Fruit fly (Drosophila melanogaster) whole organism, embryonic: ENCODE measurements around the gene CG15570.
A peak's percentile ranks its signal among the peaks of the same experiment; 100 is the strongest.

Experiments used
- Awh ChIP-seq: fragments of 200-800 bp; sonication (Bioruptor generic); IDR thresholded peaks from 2 replicates; pipeline ENCODE4, ENCODE4 v1.3.6; 2022; ENCODE audit warnings: missing biosample characterization, missing genetic modification characterization
- CG12071 ChIP-seq: fragments of 200-800 bp; sonication (Bioruptor generic); optimal IDR thresholded peaks from 3 replicates; lab custom pipeline; 2018; ENCODE audit warnings: missing biosample characterization, mild to moderate bottlenecking, missing genetic modification characterization
- CG12299 ChIP-seq: fragments of 200-800 bp; sonication (Bioruptor generic); optimal IDR thresholded peaks from 2 replicates; lab custom pipeline; 2018; ENCODE audit warnings: missing biosample characterization, mild to moderate bottlenecking, missing genetic modification characterization
- CG12744 ChIP-seq: fragments of 200-800 bp; sonication (Bioruptor generic); optimal IDR thresholded peaks from 2 replicates; lab custom pipeline; 2016; ENCODE audit warnings: missing biosample characterization, missing genetic modification characterization
- CG14014 ChIP-seq: fragments of 200-800 bp; sonication (Bioruptor generic); IDR thresholded peaks from 2 replicates; pipeline ENCODE4 v1.3.6; 2022; ENCODE audit warnings: missing biosample characterization, missing genetic modification characterization
- CG17186 ChIP-seq: fragments of 200-800 bp; sonication (Bioruptor generic); optimal IDR thresholded peaks from 3 replicates; lab custom pipeline; 2017; ENCODE audit warnings: missing biosample characterization, missing genetic modification reagents, missing genetic modification characterization
- CG17361 ChIP-seq: fragments of 200-800 bp; sonication (Bioruptor generic); IDR thresholded peaks from 3 replicates; pipeline ENCODE4 v1.3.6; 2022; ENCODE audit warnings: missing biosample characterization, missing genetic modification characterization
- CG18599 ChIP-seq: fragments of 200-800 bp; sonication (Bioruptor generic); optimal IDR thresholded peaks from 3 replicates; lab custom pipeline; 2017; ENCODE audit warnings: missing biosample characterization, missing genetic modification characterization, mild to moderate bottlenecking, moderate library complexity, missing genetic modification reagents
- CG2116 ChIP-seq: fragments of 200-800 bp; sonication (Bioruptor generic); optimal IDR thresholded peaks from 3 replicates; lab custom pipeline; 2018; ENCODE audit warnings: missing biosample characterization, mild to moderate bottlenecking, missing genetic modification characterization
- CG2120 ChIP-seq: fragments of 200-800 bp; sonication (Bioruptor generic); optimal IDR thresholded peaks from 3 replicates; lab custom pipeline; 2016; ENCODE audit warnings: missing biosample characterization, missing genetic modification characterization
- CG2202 ChIP-seq: fragments of 200-800 bp; sonication (Bioruptor generic); optimal IDR thresholded peaks from 2 replicates; lab custom pipeline; 2018; ENCODE audit warnings: missing biosample characterization, mild to moderate bottlenecking, missing genetic modification characterization
- CG2712 ChIP-seq: fragments of 200-800 bp; optimal IDR thresholded peaks from 3 replicates; lab custom pipeline; 2019; ENCODE audit warnings: missing biosample characterization, mild to moderate bottlenecking, missing genetic modification characterization, moderate library complexity
- CG31365 ChIP-seq: fragments of 200-800 bp; sonication (Bioruptor generic); optimal IDR thresholded peaks from 2 replicates; lab custom pipeline; 2018; ENCODE audit warnings: missing biosample characterization, mild to moderate bottlenecking, missing genetic modification characterization
- CG34224 ChIP-seq: fragments of 200-800 bp; sonication (Bioruptor generic); IDR thresholded peaks from 3 replicates; pipeline ENCODE4 v1.3.6; 2022; ENCODE audit warnings: missing biosample characterization, missing genetic modification characterization; ENCODE audit not compliant: partially characterized antibody
- CG3995 ChIP-seq: fragments of 200-800 bp; sonication (Bioruptor generic); optimal IDR thresholded peaks from 3 replicates; lab custom pipeline; 2016; ENCODE audit warnings: missing biosample characterization, missing genetic modification characterization
- CG5180 ChIP-seq: fragments of 200-800 bp; sonication (Bioruptor generic); optimal IDR thresholded peaks from 3 replicates; lab custom pipeline; 2017; ENCODE audit warnings: missing biosample characterization, missing genetic modification characterization, mild to moderate bottlenecking, moderate library complexity, missing genetic modification reagents
- CG8290 ChIP-seq, 3 experiments: fragments of 200-800 bp; sonication (Bioruptor generic); optimal IDR thresholded peaks; 2 replicates each; lab custom pipeline; 2016 to 2019; ENCODE audit warnings: missing biosample characterization in 3 of 3, missing genetic modification characterization in 3 of 3, mild to moderate bottlenecking in 2 of 3, moderate library complexity in 1 of 3
- Deaf1 ChIP-seq: fragments of 200-800 bp; optimal IDR thresholded peaks from 3 replicates; lab custom pipeline; 2019; ENCODE audit warnings: missing biosample characterization, mild to moderate bottlenecking, missing genetic modification characterization, moderate library complexity
- Dip3 ChIP-seq: fragments of 200-800 bp; sonication (Bioruptor generic); optimal IDR thresholded peaks from 3 replicates; lab custom pipeline; 2016; ENCODE audit warnings: missing biosample characterization, missing genetic modification characterization
- H15 ChIP-seq: fragments of 200-800 bp; sonication (Bioruptor generic); IDR thresholded peaks from 3 replicates; pipeline ENCODE4 v1.3.6; 2022; ENCODE audit warnings: missing biosample characterization, missing genetic modification characterization
- HLH4C ChIP-seq: fragments of 200-800 bp; sonication (Bioruptor generic); IDR thresholded peaks from 3 replicates; pipeline ENCODE4 v1.3.6; 2022; ENCODE audit warnings: missing biosample characterization, missing genetic modification characterization; ENCODE audit not compliant: partially characterized antibody
- HLH54F ChIP-seq: fragments of 200-800 bp; sonication (Bioruptor generic); optimal IDR thresholded peaks from 3 replicates; lab custom pipeline; 2016; ENCODE audit warnings: missing biosample characterization, missing genetic modification characterization
- Hmr ChIP-seq: fragments of 200-800 bp; sonication (Bioruptor generic); optimal IDR thresholded peaks from 3 replicates; lab custom pipeline; 2017; ENCODE audit warnings: mild to moderate bottlenecking, missing biosample characterization, missing genetic modification reagents, missing genetic modification characterization
- Hr51 ChIP-seq, 2 experiments: fragments of 200-800 bp; sonication (Bioruptor generic); optimal IDR thresholded peaks; 2 replicates in 1 of 2; 3 replicates in 1 of 2; lab custom pipeline; 2016 to 2018; ENCODE audit warnings: missing biosample characterization in 2 of 2, missing genetic modification characterization in 2 of 2, mild to moderate bottlenecking in 1 of 2, moderate library complexity in 1 of 2
- Lhr ChIP-seq: fragments of 200-800 bp; sonication (Bioruptor generic); optimal IDR thresholded peaks from 3 replicates; lab custom pipeline; 2017; ENCODE audit warnings: mild to moderate bottlenecking, missing biosample characterization, missing genetic modification reagents, missing genetic modification characterization
- Pdp1 ChIP-seq, 2 experiments: fragments of 200-800 bp; sonication (Bioruptor generic); optimal IDR thresholded peaks; 3 replicates each; lab custom pipeline; 2016; ENCODE audit warnings: missing biosample characterization in 2 of 2, missing genetic modification characterization in 2 of 2, mild to moderate bottlenecking in 1 of 2, moderate library complexity in 1 of 2
- Rfx ChIP-seq: fragments of 200-800 bp; sonication (Bioruptor generic); IDR thresholded peaks from 2 replicates; pipeline ENCODE4 v1.3.6; 2022; ENCODE audit warnings: missing biosample characterization, missing genetic modification characterization
- Rx ChIP-seq: fragments of 200-800 bp; sonication (Bioruptor generic); IDR thresholded peaks from 2 replicates; pipeline ENCODE4 v1.3.6; 2022; ENCODE audit warnings: missing biosample characterization, missing genetic modification characterization
- Six4 ChIP-seq: fragments of 200-800 bp; sonication (Bioruptor generic); optimal IDR thresholded peaks from 2 replicates; lab custom pipeline; 2016; ENCODE audit warnings: missing biosample characterization, missing genetic modification characterization
- Sox100B ChIP-seq: fragments of 200-800 bp; sonication (Bioruptor generic); optimal IDR thresholded peaks from 3 replicates; lab custom pipeline; 2018; ENCODE audit warnings: missing biosample characterization, mild to moderate bottlenecking, missing genetic modification characterization
- Usf ChIP-seq: fragments of 200-800 bp; sonication (Bioruptor generic); optimal IDR thresholded peaks from 2 replicates; lab custom pipeline; 2017; ENCODE audit warnings: missing genotype, missing biosample characterization, missing genetic modification characterization
- amos ChIP-seq: fragments of 200-800 bp; sonication (Bioruptor generic); IDR thresholded peaks from 2 replicates; pipeline ENCODE4 v1.3.6; 2022; ENCODE audit warnings: missing biosample characterization, missing genetic modification characterization; ENCODE audit not compliant: partially characterized antibody
- bsh ChIP-seq, 2 experiments: fragments of 200-800 bp; sonication (Bioruptor generic); optimal IDR thresholded peaks; 2 replicates each; lab custom pipeline; 2017 to 2018; ENCODE audit warnings: mild to moderate bottlenecking in 2 of 2, missing biosample characterization in 2 of 2, missing genetic modification characterization in 2 of 2, moderate library complexity in 1 of 2
- ci ChIP-seq: fragments of 200-800 bp; sonication (Bioruptor generic); IDR thresholded peaks from 3 replicates; pipeline ENCODE4 v1.3.6; 2022; ENCODE audit warnings: missing biosample characterization, missing genetic modification characterization
- crc ChIP-seq: fragments of 200-800 bp; sonication (Bioruptor generic); optimal IDR thresholded peaks from 2 replicates; lab custom pipeline; 2016; ENCODE audit warnings: missing biosample characterization, missing genetic modification characterization
- croc ChIP-seq: fragments of 200-800 bp; sonication (Bioruptor generic); conservative IDR thresholded peaks from 3 replicates; pipeline ENCODE4 v1.3.6; 2022; ENCODE audit warnings: missing biosample characterization, missing genetic modification characterization
- ems ChIP-seq: fragments of 200-800 bp; sonication (Bioruptor generic); optimal IDR thresholded peaks from 3 replicates; lab custom pipeline; 2016; ENCODE audit warnings: missing biosample characterization, missing genetic modification characterization
- grn ChIP-seq: fragments of 200-800 bp; sonication (Bioruptor generic); optimal IDR thresholded peaks from 3 replicates; lab custom pipeline; 2017; ENCODE audit warnings: missing biosample characterization, missing genetic modification characterization
- her ChIP-seq: fragments of 200-800 bp; sonication (Bioruptor generic); optimal IDR thresholded peaks from 2 replicates; lab custom pipeline; 2016; ENCODE audit warnings: missing biosample characterization, missing genetic modification characterization
- hth ChIP-seq: fragments of >200 bp; optimal IDR thresholded peaks from 2 replicates; lab custom pipeline; 2017; ENCODE audit warnings: inconsistent platforms
- insv ChIP-seq, 2 experiments: fragments of 200-800 bp; sonication (Bioruptor generic); optimal IDR thresholded peaks; 3 replicates each; lab custom pipeline; 2016 to 2018; ENCODE audit warnings: missing biosample characterization in 2 of 2, missing genetic modification characterization in 2 of 2
- lmd ChIP-seq: fragments of 200-800 bp; sonication (Bioruptor generic); IDR thresholded peaks from 2 replicates; pipeline ENCODE4 v1.3.6; 2022; ENCODE audit warnings: missing biosample characterization, missing genetic modification characterization
- luna ChIP-seq: fragments of 200-800 bp; sonication (Bioruptor generic); optimal IDR thresholded peaks from 2 replicates; lab custom pipeline; 2016; ENCODE audit warnings: missing biosample characterization, missing genetic modification characterization
- odd ChIP-seq: fragments of 200-800 bp; sonication (Bioruptor generic); optimal IDR thresholded peaks from 2 replicates; lab custom pipeline; 2017; ENCODE audit warnings: missing biosample characterization, mild to moderate bottlenecking, missing genetic modification characterization
- org-1 ChIP-seq: fragments of 200-800 bp; sonication (Bioruptor generic); optimal IDR thresholded peaks from 2 replicates; lab custom pipeline; 2017; ENCODE audit warnings: missing biosample characterization, missing genetic modification characterization
- pnt ChIP-seq: fragments of 200-800 bp; sonication (Bioruptor generic); optimal IDR thresholded peaks from 3 replicates; lab custom pipeline; 2016; ENCODE audit warnings: missing biosample characterization, missing genetic modification characterization
- sc ChIP-seq, 3 experiments: fragments of >200 bp in 2 of 3; fragments of 200-800 bp in 1 of 3; sonication (Bioruptor generic) in 1 of 3; optimal IDR thresholded peaks; 2 replicates in 2 of 3; 3 replicates in 1 of 3; lab custom pipeline; 2017; ENCODE audit warnings: mild to moderate bottlenecking in 1 of 3, missing biosample characterization in 1 of 3, missing genetic modification characterization in 1 of 3, missing genetic modification reagents in 1 of 3
- stc ChIP-seq: fragments of 200-800 bp; sonication (Bioruptor generic); IDR thresholded peaks from 2 replicates; pipeline ENCODE4 v1.3.6; 2022; ENCODE audit warnings: missing biosample characterization, missing genetic modification characterization
- usp ChIP-seq: fragments of >200 bp; optimal IDR thresholded peaks from 2 replicates; lab custom pipeline; 2017; ENCODE audit warnings: missing biosample characterization, missing genetic modification characterization
- zf30C ChIP-seq: fragments of 200-800 bp; sonication (Bioruptor generic); optimal IDR thresholded peaks from 3 replicates; lab custom pipeline; 2018; ENCODE audit warnings: missing biosample characterization, mild to moderate bottlenecking, missing genetic modification characterization

Gene CG15570

dm6 chrX:4262661-4263060, 44.7 kb downstream of the CG15570 start (continued):
- TF ChIP-seq amos (GFP tag; lab: Robert Waterston, UW) = no peak
- TF ChIP-seq CG12744 = no peak
- TF ChIP-seq HLH54F (GFP tag; lab: Kevin White, UChicago) = peak; percentile 19
- TF ChIP-seq Dip3 = no peak
- TF ChIP-seq sc (optimal IDR thresholded peaks at IDR 0.05; lab: Kevin White, UChicago) = no peak
- no peak for TF ChIP-seq sc (GFP tag; optimal IDR thresholded peaks at IDR 0.05; lab: Kevin White, UChicago)
- TF ChIP-seq CG3995 = no peak
- peak; percentile 21 for TF ChIP-seq CG5180 (GFP tag; lab: Kevin White, UChicago)
- TF ChIP-seq CG12071 = peak; percentile 43
- peak; percentile 29; the same call in 1 of the 2 replicates for TF ChIP-seq Rx (GFP tag; lab: Robert Waterston, UW)
- TF ChIP-seq stc (GFP tag; lab: Robert Waterston, UW) = no peak
- peak; percentile 16 for TF ChIP-seq Six4 (GFP tag; lab: Kevin White, UChicago)
- TF ChIP-seq CG14014 = 0 out of 2 replicates have a peak, but pooled peaks have one; percentile 38
- peak; percentile 6 for TF ChIP-seq ems (GFP tag; lab: Kevin White, UChicago)
- no peak for TF ChIP-seq grn (GFP tag; lab: Kevin White, UChicago)
- no peak for TF ChIP-seq odd (GFP tag; lab: Kevin White, UChicago)
- TF ChIP-seq her (GFP tag; lab: Kevin White, UChicago) = no peak
- TF ChIP-seq usp (GFP tag; lab: Kevin White, UChicago) = no peak
- TF ChIP-seq hth (lab: Kevin White, UChicago) = no peak
- TF ChIP-seq H15 (GFP tag; lab: Robert Waterston, UW) = no peak
- TF ChIP-seq Hr51 (GFP tag; optimal IDR thresholded peaks at IDR 0.05; lab: Kevin White, UChicago) = peak in 1 of 2 experiments; percentile 38
- peak; percentile 72 for TF ChIP-seq Rfx (GFP tag; lab: Robert Waterston, UW)
- TF ChIP-seq ci (GFP tag; lab: Robert Waterston, UW) = peak; percentile 71; the same call in 2 of the 3 replicates
- TF ChIP-seq CG2120 (GFP tag; lab: Kevin White, UChicago) = peak; percentile 73
- no peak for TF ChIP-seq CG2116 (GFP tag; lab: Kevin White, UChicago)
- TF ChIP-seq pnt (GFP tag; lab: Kevin White, UChicago) = peak; percentile 35
- no peak for TF ChIP-seq zf30C (GFP tag; lab: Kevin White, UChicago)
- TF ChIP-seq CG8290 (GFP tag; optimal IDR thresholded peaks at IDR 0.05; lab: Kevin White, UChicago) = no peak
- peak in 1 of 2 experiments; percentile 88 for TF ChIP-seq CG8290 (tag; optimal IDR thresholded peaks at IDR 0.05; lab: Kevin White, UChicago)
- TF ChIP-seq CG31365 (tag; lab: Kevin White, UChicago) = no peak
- TF ChIP-seq org-1 = peak; percentile 42
- TF ChIP-seq CG12299 = peak; percentile 2
- TF ChIP-seq CG17186 (GFP tag; lab: Kevin White, UChicago) = no peak
- TF ChIP-seq Sox100B (GFP tag; lab: Kevin White, UChicago) = peak; percentile 18
- no peak for TF ChIP-seq CG2202 (tag; lab: Kevin White, UChicago)
- TF ChIP-seq Deaf1 (tag; lab: Kevin White, UChicago) = peak; percentile 7
- TF ChIP-seq croc (GFP tag; lab: Robert Waterston, UW) = no peak
- 0 out of 2 replicates have a peak, but pooled peaks have one; percentile 12 for TF ChIP-seq Awh (GFP tag; lab: Robert Waterston, UW)
- no peak for TF ChIP-seq Lhr (GFP tag; lab: Kevin White, UChicago)
- TF ChIP-seq Hmr (GFP tag; lab: Kevin White, UChicago) = peak; percentile 72
- TF ChIP-seq bsh (GFP tag; optimal IDR thresholded peaks at IDR 0.05; lab: Kevin White, UChicago) = peak in 1 of 2 experiments; percentile 55
- TF ChIP-seq luna (GFP tag; lab: Kevin White, UChicago) = no peak
- TF ChIP-seq CG2712 = peak; percentile 41
- TF ChIP-seq CG17361 (GFP tag; lab: Robert Waterston, UW) = peak; percentile 40; the same call in 1 of the 3 replicates
- peak in 1 of 2 experiments; percentile 47 for TF ChIP-seq Pdp1 (GFP tag; optimal IDR thresholded peaks at IDR 0.05; lab: Kevin White, UChicago)
- no peak for TF ChIP-seq HLH4C (GFP tag; lab: Robert Waterston, UW)
- TF ChIP-seq CG18599 = peak; percentile 81
- TF ChIP-seq CG34224 (GFP tag; lab: Robert Waterston, UW) = no peak
- no peak for TF ChIP-seq Usf (GFP tag; lab: Kevin White, UChicago)
- TF ChIP-seq insv (GFP tag; optimal IDR thresholded peaks at IDR 0.05; lab: Kevin White, UChicago) = no peak
- TF ChIP-seq lmd = peak; percentile 52
- TF ChIP-seq crc (GFP tag; lab: Kevin White, UChicago) = no peak
